Fruit fly (Drosophila melanogaster) whole organism, embryonic: ENCODE measurements around the gene raptor.

Source experiments
- Blimp-1 ChIP-seq: fragments of 200-800 bp; sonication (Bioruptor generic); optimal IDR thresholded peaks from 3 replicates; lab custom pipeline; 2018; ENCODE audit warnings: missing biosample characterization, missing genetic modification characterization, mild to moderate bottlenecking, moderate library complexity, missing genetic modification reagents
- CG10979 ChIP-seq: fragments of 200-800 bp; sonication (Bioruptor generic); optimal IDR thresholded peaks from 2 replicates; lab custom pipeline; 2018; ENCODE audit warnings: missing biosample characterization, mild to moderate bottlenecking, missing genetic modification characterization, moderate library complexity
- CG12236 ChIP-seq: fragments of 200-800 bp; sonication (Bioruptor generic); optimal IDR thresholded peaks from 2 replicates; lab custom pipeline; 2016; ENCODE audit warnings: missing biosample characterization, missing genetic modification characterization
- CG12391 ChIP-seq: fragments of 200-800 bp; sonication (Bioruptor generic); optimal IDR thresholded peaks from 3 replicates; lab custom pipeline; 2018; ENCODE audit warnings: missing biosample characterization, mild to moderate bottlenecking, missing genetic modification characterization, moderate library complexity
- CG13894 ChIP-seq: fragments of 200-800 bp; sonication (Bioruptor generic); optimal IDR thresholded peaks from 3 replicates; lab custom pipeline; 2018; ENCODE audit warnings: missing biosample characterization, mild to moderate bottlenecking, missing genetic modification characterization, moderate library complexity
- CG14860 ChIP-seq: fragments of 200-800 bp; sonication (Bioruptor generic); IDR thresholded peaks from 3 replicates; pipeline ENCODE4 v1.3.6; 2022; ENCODE audit warnings: missing biosample characterization, missing genetic modification characterization; ENCODE audit not compliant: partially characterized antibody
- CG1647 ChIP-seq: fragments of 200-800 bp; sonication (Bioruptor generic); optimal IDR thresholded peaks from 3 replicates; lab custom pipeline; 2016; ENCODE audit warnings: missing biosample characterization, missing genetic modification characterization
- CG16863 ChIP-seq: fragments of 200-800 bp; sonication (Bioruptor generic); optimal IDR thresholded peaks from 3 replicates; lab custom pipeline; 2016; ENCODE audit warnings: missing biosample characterization, missing genetic modification characterization
- CG17912 ChIP-seq: fragments of 200-800 bp; sonication (Bioruptor generic); optimal IDR thresholded peaks from 2 replicates; lab custom pipeline; 2018; ENCODE audit warnings: missing biosample characterization, mild to moderate bottlenecking, missing genetic modification characterization
- CG18476 ChIP-seq: fragments of 200-800 bp; sonication (Bioruptor generic); optimal IDR thresholded peaks from 2 replicates; lab custom pipeline; 2016; ENCODE audit warnings: missing biosample characterization, mild to moderate bottlenecking, missing genetic modification characterization
- CG2199 ChIP-seq: fragments of 200-800 bp; sonication (Bioruptor generic); IDR thresholded peaks from 3 replicates; pipeline ENCODE4 v1.3.6; 2022; ENCODE audit warnings: missing biosample characterization, missing genetic modification characterization
- CG3281 ChIP-seq: fragments of 200-800 bp; sonication (Bioruptor generic); optimal IDR thresholded peaks from 3 replicates; lab custom pipeline; 2017; ENCODE audit warnings: missing biosample characterization, mild to moderate bottlenecking, missing genetic modification characterization
- CG3838 ChIP-seq: fragments of 200-800 bp; sonication (Bioruptor generic); optimal IDR thresholded peaks from 3 replicates; lab custom pipeline; 2016; ENCODE audit warnings: missing biosample characterization, missing genetic modification characterization
- CG6683 ChIP-seq: fragments of 200-800 bp; sonication (Bioruptor generic); optimal IDR thresholded peaks from 2 replicates; lab custom pipeline; 2017; ENCODE audit warnings: missing biosample characterization, mild to moderate bottlenecking, missing genetic modification characterization, missing genetic modification reagents
- CG6813 ChIP-seq: fragments of 200-800 bp; sonication (Bioruptor generic); optimal IDR thresholded peaks from 2 replicates; lab custom pipeline; 2017; ENCODE audit warnings: missing biosample characterization, missing genetic modification characterization, mild to moderate bottlenecking, moderate library complexity, missing genetic modification reagents
- CG7745 ChIP-seq: fragments of 200-800 bp; sonication (Bioruptor generic); optimal IDR thresholded peaks from 2 replicates; lab custom pipeline; 2018; ENCODE audit warnings: missing biosample characterization, mild to moderate bottlenecking, missing genetic modification characterization, moderate library complexity
- CG9876 ChIP-seq: fragments of 200-800 bp; sonication (Bioruptor generic); optimal IDR thresholded peaks from 2 replicates; lab custom pipeline; 2016; ENCODE audit warnings: missing biosample characterization, missing genetic modification characterization
- CTCF ChIP-seq: fragments of 200-800 bp; sonication (Bioruptor generic); optimal IDR thresholded peaks from 2 replicates; lab custom pipeline; 2017; ENCODE audit warnings: missing biosample characterization, mild to moderate bottlenecking, missing genetic modification characterization, moderate library complexity
- E2f1 ChIP-seq: fragments of 200-800 bp; sonication (Bioruptor generic); IDR thresholded peaks from 2 replicates; pipeline ENCODE4 v1.3.6; 2022; ENCODE audit warnings: missing biosample characterization, missing genetic modification characterization
- Elba2 ChIP-seq: fragments of 200-800 bp; sonication (Bioruptor generic); optimal IDR thresholded peaks from 3 replicates; lab custom pipeline; 2016; ENCODE audit warnings: missing biosample characterization, missing genetic modification characterization
- Hr39 ChIP-seq: fragments of >200 bp; optimal IDR thresholded peaks from 2 replicates; lab custom pipeline; 2017
- MESR4 ChIP-seq: fragments of 200-800 bp; sonication (Bioruptor generic); optimal IDR thresholded peaks from 2 replicates; lab custom pipeline; 2018; ENCODE audit warnings: missing biosample characterization, mild to moderate bottlenecking, missing genetic modification characterization, moderate library complexity
- Med ChIP-seq: fragments of 200-800 bp; sonication (Bioruptor generic); peaks from one replicate; lab custom pipeline; 2016; ENCODE audit warnings: missing biosample characterization, missing genetic modification characterization, mild to moderate bottlenecking, inconsistent platforms, moderate library complexity
- Mes4 ChIP-seq: fragments of 200-800 bp; sonication (Bioruptor generic); optimal IDR thresholded peaks from 2 replicates; lab custom pipeline; 2016; ENCODE audit warnings: missing biosample characterization, missing genetic modification characterization
- Neu2 ChIP-seq: fragments of 200-800 bp; sonication (Bioruptor generic); optimal IDR thresholded peaks from 3 replicates; lab custom pipeline; 2016; ENCODE audit warnings: missing biosample characterization, missing genetic modification characterization, borderline replicate concordance
- NfI ChIP-seq: fragments of 200-800 bp; sonication (Bioruptor generic); optimal IDR thresholded peaks from 3 replicates; lab custom pipeline; 2018; ENCODE audit warnings: missing biosample characterization, mild to moderate bottlenecking, missing genetic modification characterization, moderate library complexity
- Rfx ChIP-seq: fragments of 200-800 bp; sonication (Bioruptor generic); IDR thresholded peaks from 2 replicates; pipeline ENCODE4 v1.3.6; 2022; ENCODE audit warnings: missing biosample characterization, missing genetic modification characterization
- Sox102F ChIP-seq: fragments of 200-800 bp; sonication (Bioruptor generic); optimal IDR thresholded peaks from 2 replicates; lab custom pipeline; 2018; ENCODE audit warnings: missing biosample characterization, mild to moderate bottlenecking, missing genetic modification characterization, moderate library complexity
- Usf ChIP-seq: fragments of 200-800 bp; sonication (Bioruptor generic); optimal IDR thresholded peaks from 2 replicates; lab custom pipeline; 2017; ENCODE audit warnings: missing genotype, missing biosample characterization, missing genetic modification characterization
- YL-1 ChIP-seq: fragments of 200-800 bp; sonication (Bioruptor generic); optimal IDR thresholded peaks from 3 replicates; lab custom pipeline; 2017; ENCODE audit warnings: missing biosample characterization, mild to moderate bottlenecking, missing genetic modification characterization
- ci ChIP-seq: fragments of 200-800 bp; sonication (Bioruptor generic); IDR thresholded peaks from 3 replicates; pipeline ENCODE4 v1.3.6; 2022; ENCODE audit warnings: missing biosample characterization, missing genetic modification characterization
- crol ChIP-seq: fragments of 200-800 bp; sonication (Bioruptor generic); IDR thresholded peaks from 2 replicates; pipeline ENCODE4 v1.3.6; 2022; ENCODE audit warnings: missing biosample characterization, missing genetic modification characterization
- esg ChIP-seq: fragments of 200-800 bp; sonication (Bioruptor generic); conservative IDR thresholded peaks from 2 replicates; pipeline ENCODE4 v1.3.6; 2022; ENCODE audit warnings: missing biosample characterization, missing genetic modification characterization
- hb ChIP-seq: fragments of 200-800 bp; sonication (Bioruptor generic); IDR thresholded peaks from 3 replicates; pipeline ENCODE4 v1.3.6; 2022; ENCODE audit warnings: missing biosample characterization, missing genetic modification characterization; ENCODE audit not compliant: partially characterized antibody
- jing ChIP-seq: fragments of 200-800 bp; sonication (Bioruptor generic); optimal IDR thresholded peaks from 2 replicates; lab custom pipeline; 2018; ENCODE audit warnings: missing biosample characterization, mild to moderate bottlenecking, missing genetic modification characterization
- jumu ChIP-seq: fragments of 200-800 bp; sonication (Bioruptor generic); optimal IDR thresholded peaks from 3 replicates; lab custom pipeline; 2016; ENCODE audit warnings: missing biosample characterization, missing genetic modification characterization
- kni ChIP-seq: fragments of 200-800 bp; sonication (Bioruptor generic); optimal IDR thresholded peaks from 3 replicates; lab custom pipeline; 2017; ENCODE audit warnings: mild to moderate bottlenecking, missing biosample characterization, missing genetic modification reagents, missing genetic modification characterization
- lilli ChIP-seq: fragments of 200-800 bp; sonication (Bioruptor generic); optimal IDR thresholded peaks from 3 replicates; lab custom pipeline; 2016; ENCODE audit warnings: missing biosample characterization, missing genetic modification characterization
- luna ChIP-seq: fragments of 200-800 bp; sonication (Bioruptor generic); optimal IDR thresholded peaks from 2 replicates; lab custom pipeline; 2016; ENCODE audit warnings: missing biosample characterization, missing genetic modification characterization
- mam ChIP-seq: fragments of 200-800 bp; sonication (Bioruptor generic); optimal IDR thresholded peaks from 3 replicates; lab custom pipeline; 2016; ENCODE audit warnings: missing biosample characterization, missing genetic modification characterization
- nmo ChIP-seq: fragments of 200-800 bp; sonication (Bioruptor generic); optimal IDR thresholded peaks from 2 replicates; lab custom pipeline; 2018; ENCODE audit warnings: missing biosample characterization, mild to moderate bottlenecking, missing genetic modification characterization, moderate library complexity
- pan ChIP-seq, 4 experiments: fragments of >200 bp in 3 of 4; fragments of 200-800 bp in 1 of 4; sonication (Bioruptor generic) in 1 of 4; optimal IDR thresholded peaks in 3 of 4; IDR thresholded peaks in 1 of 4; 2 replicates each; pipeline versions ENCODE4 v1.3.6 to Lab custom; 2017 to 2022; ENCODE audit warnings: missing biosample characterization in 2 of 4, missing genetic modification characterization in 2 of 4, mixed read lengths in 1 of 4
- pb ChIP-seq: fragments of 200-800 bp; sonication (Bioruptor generic); optimal IDR thresholded peaks from 3 replicates; lab custom pipeline; 2016; ENCODE audit warnings: missing biosample characterization, missing genetic modification characterization
- pnt ChIP-seq: fragments of 200-800 bp; sonication (Bioruptor generic); optimal IDR thresholded peaks from 3 replicates; lab custom pipeline; 2016; ENCODE audit warnings: missing biosample characterization, missing genetic modification characterization
- sens ChIP-seq: fragments of 200-800 bp; sonication (Bioruptor generic); peaks from one replicate; lab custom pipeline; 2016; ENCODE audit warnings: missing biosample characterization, missing genetic modification characterization
- sob ChIP-seq: fragments of 200-800 bp; sonication (Bioruptor generic); IDR thresholded peaks from 2 replicates; pipeline ENCODE4 v1.3.6; 2022; ENCODE audit warnings: missing biosample characterization, missing genetic modification characterization
- stwl ChIP-seq: fragments of 200-800 bp; sonication (Bioruptor generic); optimal IDR thresholded peaks from 3 replicates; lab custom pipeline; 2018; ENCODE audit warnings: missing biosample characterization, mild to moderate bottlenecking, missing genetic modification characterization, moderate library complexity
- tx ChIP-seq: fragments of 200-800 bp; sonication (Bioruptor generic); optimal IDR thresholded peaks from 2 replicates; lab custom pipeline; 2016; ENCODE audit warnings: missing biosample characterization, missing genetic modification characterization

raptor gene

dm6 chrX:6094599-6094998 is 4.6 kb upstream of the raptor start:
- TF ChIP-seq crol: no peak
- no peak for TF ChIP-seq CTCF (GFP tag; lab: Kevin White, UChicago)
- no peak for TF ChIP-seq MESR4 (GFP tag; lab: Kevin White, UChicago)
- no peak for TF ChIP-seq luna
- peak; percentile 98 for TF ChIP-seq CG13894 (tag; lab: Kevin White, UChicago)

dm6 chrX:6094078-6094477 is 4.1 kb upstream of the raptor start:
- TF ChIP-seq sens (GFP tag; lab: Kevin White, UChicago) (peak; percentile 35), CG1647 (no peak), Rfx (GFP tag; lab: Robert Waterston, UW) (0 out of 2 replicates have a peak, but pooled peaks have one; percentile 13), Med (GFP tag; lab: Kevin White, UChicago) (peak; percentile 11)

dm6 chrX:6092235-6092634 is 2.2 kb upstream of the raptor start:
- peak; percentile 18 for TF ChIP-seq CG3281 (GFP tag; lab: Kevin White, UChicago)
- TF ChIP-seq hb (GFP tag; lab: Robert Waterston, UW): no peak
- TF ChIP-seq Usf: no peak
- no peak for TF ChIP-seq NfI (GFP tag; lab: Kevin White, UChicago)
- TF ChIP-seq CG10979 (tag; lab: Kevin White, UChicago): peak; percentile 14
- TF ChIP-seq CG7745 (tag; lab: Kevin White, UChicago): no peak
- TF ChIP-seq jing (GFP tag; lab: Kevin White, UChicago): no peak
- no peak for TF ChIP-seq YL-1
- no peak for TF ChIP-seq Hr39 (lab: Kevin White, UChicago)
- TF ChIP-seq CG17912 (GFP tag; lab: Kevin White, UChicago): no peak
- peak; percentile 11 for TF ChIP-seq CG12391 (tag; lab: Kevin White, UChicago)
- peak; percentile 5 for TF ChIP-seq Blimp-1 (GFP tag; lab: Kevin White, UChicago)
- TF ChIP-seq E2f1 (GFP tag; lab: Robert Waterston, UW): no peak
- TF ChIP-seq Sox102F (GFP tag; lab: Kevin White, UChicago): peak; percentile 35
- no peak for TF ChIP-seq CG9876 (GFP tag; lab: Kevin White, UChicago)
- TF ChIP-seq kni: no peak
- TF ChIP-seq sob (GFP tag; lab: Robert Waterston, UW): no peak
- no peak for TF ChIP-seq CG13894 (tag; lab: Kevin White, UChicago)
- no peak for TF ChIP-seq Elba2
- no peak for TF ChIP-seq pnt (GFP tag; lab: Kevin White, UChicago)
- no peak for TF ChIP-seq esg
- 0 out of 3 replicates have a peak, but pooled peaks have one; percentile 34 for TF ChIP-seq ci (GFP tag; lab: Robert Waterston, UW)
- TF ChIP-seq CG1647: no peak
- TF ChIP-seq stwl (tag; lab: Kevin White, UChicago): no peak
- no peak for TF ChIP-seq CG2199 (GFP tag; lab: Robert Waterston, UW)
- TF ChIP-seq pb (GFP tag; lab: Kevin White, UChicago): no peak
- no peak for TF ChIP-seq CG6813
- no peak for TF ChIP-seq Mes4
- no peak for TF ChIP-seq CG3838 (GFP tag; lab: Kevin White, UChicago)
- TF ChIP-seq nmo (GFP tag; lab: Kevin White, UChicago): peak; percentile 22
- TF ChIP-seq jumu (GFP tag; lab: Kevin White, UChicago): no peak
- no peak for TF ChIP-seq mam
- TF ChIP-seq CG6683: no peak
- no peak for TF ChIP-seq Neu2 (GFP tag; lab: Kevin White, UChicago)
- TF ChIP-seq CG18476 (GFP tag; lab: Kevin White, UChicago): no peak
- TF ChIP-seq crol: no peak
- TF ChIP-seq CG14860 (GFP tag; lab: Robert Waterston, UW): no peak
- TF ChIP-seq CG12236 (GFP tag; lab: Kevin White, UChicago): no peak
- TF ChIP-seq CG16863 (GFP tag; lab: Kevin White, UChicago): peak; percentile 5
- no peak for TF ChIP-seq pan (optimal IDR thresholded peaks at IDR 0.05; lab: Kevin White, UChicago)
- no peak for TF ChIP-seq pan (GFP tag; optimal IDR thresholded peaks at IDR 0.05 in 1 of 2, IDR thresholded peaks at IDR 0.05 in 1 of 2)
- TF ChIP-seq tx (GFP tag; lab: Kevin White, UChicago): no peak
- TF ChIP-seq lilli (GFP tag; lab: Kevin White, UChicago): peak; percentile 28
